Worm (Caenorhabditis elegans) whole organism, young adult: Measurements from ENCODE around the gene tbc-6.

Source experiments
- B0019.2 ChIP-seq: fragments of 200-800 bp; sonication (Bioruptor generic); conservative IDR thresholded peaks from 2 replicates; pipeline ENCODE4 v1.3.6; 2022; ENCODE audit warnings: missing genetic modification reagents, missing genetic modification characterization, missing compliant biosample characterization
- B0035.1 ChIP-seq: sonication (generic microtip); optimal IDR thresholded peaks from 2 replicates; lab custom pipeline; 2016; ENCODE audit warnings: missing genetic modification characterization, mild to moderate bottlenecking, missing compliant biosample characterization, missing genotype, missing genetic modification reagents
- B0336.3 ChIP-seq: fragments of 200-800 bp; sonication (Bioruptor generic); IDR thresholded peaks from 2 replicates; pipeline ENCODE4 v1.3.6; 2022; ENCODE audit warnings: missing genetic modification characterization, missing compliant biosample characterization
- C06A6.2 ChIP-seq: fragments of 200-800 bp; sonication (Bioruptor generic); conservative IDR thresholded peaks from 2 replicates; pipeline ENCODE4 v1.3.6; 2022; ENCODE audit warnings: missing genetic modification characterization, missing compliant biosample characterization
- D2030.7 ChIP-seq: fragments of 200-800 bp; sonication (Bioruptor generic); IDR thresholded peaks from 2 replicates; pipeline ENCODE4 v1.3.6; 2022; ENCODE audit warnings: missing genetic modification reagents, missing genetic modification characterization, missing compliant biosample characterization
- F22D6.2 ChIP-seq: sonication (generic microtip); optimal IDR thresholded peaks from 2 replicates; lab custom pipeline; 2016; ENCODE audit warnings: mild to moderate bottlenecking, missing genetic modification characterization, missing compliant biosample characterization
- F23B12.7 ChIP-seq: sonication (generic microtip); optimal IDR thresholded peaks from 2 replicates; lab custom pipeline; 2017; ENCODE audit warnings: missing genetic modification characterization, mild to moderate bottlenecking, missing compliant biosample characterization, antibody characterized with exemption, moderate library complexity; ENCODE audit not compliant: insufficient read depth
- F49E8.2 ChIP-seq: sonication (generic microtip); optimal IDR thresholded peaks from 3 replicates; lab custom pipeline; 2017; ENCODE audit warnings: missing genetic modification characterization, mild to moderate bottlenecking, missing compliant biosample characterization, antibody characterized with exemption, moderate library complexity; ENCODE audit not compliant: insufficient read depth
- F55B11.4 ChIP-seq: sonication (generic microtip); optimal IDR thresholded peaks from 2 replicates; lab custom pipeline; 2016; ENCODE audit warnings: missing compliant biosample characterization, missing genetic modification characterization, borderline replicate concordance; ENCODE audit not compliant: insufficient read depth
- Y53F4B.3 ChIP-seq: fragments of 200-800 bp; sonication (Bioruptor generic); IDR thresholded peaks from 2 replicates; pipeline ENCODE4 v1.3.6; 2022; ENCODE audit warnings: missing genetic modification reagents, missing genetic modification characterization, missing compliant biosample characterization
- Y79H2A.3 ChIP-seq: fragments of 200-800 bp; sonication (Bioruptor generic); conservative IDR thresholded peaks from 2 replicates; pipeline ENCODE4 v1.3.6; 2022; ENCODE audit warnings: missing genetic modification reagents, missing genetic modification characterization, missing compliant biosample characterization
- aptf-2 ChIP-seq: fragments of 200-800 bp; sonication (Bioruptor generic); conservative IDR thresholded peaks from 2 replicates; pipeline ENCODE4 v1.3.6; 2022; ENCODE audit warnings: missing genetic modification reagents, missing genetic modification characterization, missing compliant biosample characterization
- atf-7 ChIP-seq: sonication (generic microtip); optimal IDR thresholded peaks from 2 replicates; lab custom pipeline; 2017; ENCODE audit warnings: mild to moderate bottlenecking, missing genetic modification characterization, missing compliant biosample characterization
- attf-5 ChIP-seq: fragments of 200-800 bp; sonication (Bioruptor generic); optimal IDR thresholded peaks from 2 replicates; lab custom pipeline; 2018; ENCODE audit warnings: mild to moderate bottlenecking, missing genetic modification characterization, missing compliant biosample characterization
- bed-2 ChIP-seq: fragments of 200-800 bp; sonication (Bioruptor generic); IDR thresholded peaks from 2 replicates; pipeline ENCODE4 v1.3.6; 2022; ENCODE audit warnings: missing genetic modification reagents, missing genetic modification characterization, missing compliant biosample characterization
- cebp-2 ChIP-seq: fragments of 200-800 bp; sonication (Bioruptor generic); IDR thresholded peaks from 2 replicates; pipeline ENCODE4 v1.3.6; 2022; ENCODE audit warnings: missing genetic modification characterization, missing compliant biosample characterization
- ceh-40 ChIP-seq: fragments of 200-800 bp; sonication (Bioruptor generic); IDR thresholded peaks from 2 replicates; pipeline ENCODE4 v1.3.6; 2022; ENCODE audit warnings: missing genetic modification characterization, missing compliant biosample characterization
- egl-18 ChIP-seq: fragments of 200-800 bp; sonication (Bioruptor generic); IDR thresholded peaks from 2 replicates; pipeline ENCODE4 v1.3.6; 2022; ENCODE audit warnings: missing genetic modification reagents, missing genetic modification characterization, missing compliant biosample characterization
- egl-44 ChIP-seq: fragments of 200-800 bp; sonication (Bioruptor generic); IDR thresholded peaks from 2 replicates; pipeline ENCODE4 v1.3.6; 2022; ENCODE audit warnings: missing genetic modification reagents, missing genetic modification characterization, missing compliant biosample characterization
- egrh-3 ChIP-seq: fragments of 200-800 bp; sonication (Bioruptor generic); IDR thresholded peaks from 2 replicates; pipeline ENCODE4 v1.3.6; 2022; ENCODE audit warnings: missing genetic modification reagents, missing genetic modification characterization, missing compliant biosample characterization
- fkh-3 ChIP-seq: sonication (generic microtip); optimal IDR thresholded peaks from 2 replicates; lab custom pipeline; 2016; ENCODE audit warnings: mild to moderate bottlenecking, missing genetic modification characterization, missing compliant biosample characterization
- gei-17 ChIP-seq: fragments of 200-800 bp; sonication (Bioruptor generic); optimal IDR thresholded peaks from 2 replicates; lab custom pipeline; 2018; ENCODE audit warnings: mild to moderate bottlenecking, missing genetic modification characterization, missing compliant biosample characterization
- hmg-20 ChIP-seq: fragments of 200-800 bp; sonication (Bioruptor generic); IDR thresholded peaks from 2 replicates; pipeline ENCODE4 v1.3.6; 2022; ENCODE audit warnings: missing genetic modification reagents, missing genetic modification characterization, missing compliant biosample characterization
- hsf-1 ChIP-seq: fragments of 200-800 bp; sonication (Bioruptor generic); IDR thresholded peaks from 2 replicates; pipeline ENCODE4 v1.3.6; 2022; ENCODE audit warnings: missing genetic modification reagents, missing genetic modification characterization, missing compliant biosample characterization
- let-526 ChIP-seq: fragments of 200-800 bp; sonication (Bioruptor generic); IDR thresholded peaks from 2 replicates; pipeline ENCODE4 v1.3.6; 2022; ENCODE audit warnings: missing genetic modification reagents, missing genetic modification characterization, missing compliant biosample characterization
- let-607 ChIP-seq, 2 experiments: fragments of 200-800 bp in 1 of 2; sonication (Bioruptor generic) in 1 of 2; sonication (generic microtip) in 1 of 2; optimal IDR thresholded peaks; 2 replicates each; lab custom pipeline; 2016 to 2018; ENCODE audit warnings: mild to moderate bottlenecking in 2 of 2, missing compliant biosample characterization in 2 of 2, missing genetic modification characterization in 2 of 2, moderate library complexity in 2 of 2, missing genotype in 1 of 2
- lin-26 ChIP-seq: fragments of 200-800 bp; sonication (Bioruptor generic); IDR thresholded peaks from 2 replicates; pipeline ENCODE4 v1.3.6; 2022; ENCODE audit warnings: missing genetic modification reagents, missing genetic modification characterization, missing compliant biosample characterization
- lin-54 ChIP-seq: fragments of 200-800 bp; sonication (Bioruptor generic); optimal IDR thresholded peaks from 2 replicates; lab custom pipeline; 2018; ENCODE audit warnings: mild to moderate bottlenecking, missing genetic modification characterization, missing compliant biosample characterization
- lsl-1 ChIP-seq: fragments of 200-800 bp; sonication (Bioruptor generic); optimal IDR thresholded peaks from 2 replicates; lab custom pipeline; 2018; ENCODE audit warnings: mild to moderate bottlenecking, missing genetic modification characterization, moderate library complexity, missing compliant biosample characterization
- madf-3 ChIP-seq: fragments of 200-800 bp; sonication (Bioruptor generic); IDR thresholded peaks from 2 replicates; pipeline ENCODE4 v1.3.6; 2022; ENCODE audit warnings: missing genetic modification reagents, missing genetic modification characterization, missing compliant biosample characterization
- mcd-1 ChIP-seq: fragments of 200-800 bp; sonication (Bioruptor generic); IDR thresholded peaks from 2 replicates; pipeline ENCODE4 v1.3.6; 2022; ENCODE audit warnings: missing genetic modification reagents, missing genetic modification characterization, missing compliant biosample characterization
- mel-28 ChIP-seq: sonication (generic microtip); optimal IDR thresholded peaks from 2 replicates; lab custom pipeline; 2016; ENCODE audit warnings: borderline replicate concordance, mild to moderate bottlenecking, missing genetic modification characterization, missing compliant biosample characterization
- mes-4 ChIP-seq: sonication (generic microtip); optimal IDR thresholded peaks from 2 replicates; lab custom pipeline; 2016; ENCODE audit warnings: missing genotype, missing genetic modification characterization, missing compliant biosample characterization
- nfyb-1 ChIP-seq: fragments of 200-800 bp; sonication (Bioruptor generic); IDR thresholded peaks from 2 replicates; pipeline ENCODE4 v1.3.6; 2022; ENCODE audit warnings: missing genetic modification reagents, missing genetic modification characterization, missing compliant biosample characterization
- nhr-80 ChIP-seq: sonication (generic microtip); optimal IDR thresholded peaks from 2 replicates; lab custom pipeline; 2016; ENCODE audit warnings: missing genetic modification characterization, missing compliant biosample characterization
- nhr-90 ChIP-seq: sonication (generic microtip); optimal IDR thresholded peaks from 2 replicates; lab custom pipeline; 2016; ENCODE audit warnings: missing genotype, mild to moderate bottlenecking, missing genetic modification characterization, missing compliant biosample characterization
- pbrm-1 ChIP-seq: fragments of 200-800 bp; sonication (Bioruptor generic); IDR thresholded peaks from 2 replicates; pipeline ENCODE4 v1.3.6; 2022; ENCODE audit warnings: missing genetic modification reagents, missing genetic modification characterization, missing compliant biosample characterization
- rec-8 ChIP-seq, 2 experiments: sonication (generic microtip); optimal IDR thresholded peaks; 2 replicates each; lab custom pipeline; 2016; ENCODE audit warnings: mild to moderate bottlenecking in 2 of 2, missing genetic modification characterization in 2 of 2, missing genetic modification reagents in 2 of 2, missing genotype in 2 of 2, missing biosample characterization in 1 of 2, missing compliant biosample characterization in 1 of 2, moderate library complexity in 1 of 2
- repo-1 ChIP-seq: sonication (generic microtip); optimal IDR thresholded peaks from 2 replicates; lab custom pipeline; 2017; ENCODE audit warnings: mild to moderate bottlenecking, missing genetic modification characterization, missing compliant biosample characterization
- snpc-1.1 ChIP-seq: sonication (generic microtip); optimal IDR thresholded peaks from 2 replicates; lab custom pipeline; 2017; ENCODE audit warnings: missing genetic modification characterization, mild to moderate bottlenecking, missing compliant biosample characterization, antibody characterized with exemption, moderate library complexity, missing genotype, missing genetic modification reagents; ENCODE audit not compliant: insufficient read depth
- snpc-3.4 ChIP-seq: sonication (generic microtip); optimal IDR thresholded peaks from 2 replicates; lab custom pipeline; 2017; ENCODE audit warnings: missing genetic modification characterization, mild to moderate bottlenecking, missing compliant biosample characterization, antibody characterized with exemption, moderate library complexity, missing genotype, missing genetic modification reagents
- snpc-4 ChIP-seq, 5 experiments: fragments of 150-350 bp in 1 of 5; sonication (generic microtip) in 4 of 5; optimal IDR thresholded peaks; 2 replicates each; lab custom pipeline; 2014 to 2018; ENCODE audit warnings: missing genetic modification characterization in 5 of 5, missing biosample characterization in 3 of 5, antibody characterized with exemption in 2 of 5, mild to moderate bottlenecking in 2 of 5, missing compliant biosample characterization in 2 of 5, missing genotype in 2 of 5, moderate library complexity in 2 of 5, missing genetic modification reagents in 1 of 5
- somi-1 ChIP-seq: fragments of 200-800 bp; sonication (Bioruptor generic); optimal IDR thresholded peaks from 2 replicates; lab custom pipeline; 2018; ENCODE audit warnings: mild to moderate bottlenecking, missing genetic modification characterization, missing compliant biosample characterization
- unc-130 ChIP-seq: sonication (generic microtip); optimal IDR thresholded peaks from 2 replicates; lab custom pipeline; 2016; ENCODE audit warnings: missing genetic modification reagents, missing genetic modification characterization, missing compliant biosample characterization
- zfh-2 ChIP-seq: fragments of 200-800 bp; sonication (Bioruptor generic); conservative IDR thresholded peaks from 2 replicates; pipeline ENCODE4 v1.3.6; 2022; ENCODE audit warnings: missing genetic modification reagents, missing genetic modification characterization, missing compliant biosample characterization
- ztf-22 ChIP-seq: fragments of 200-800 bp; sonication (Bioruptor generic); optimal IDR thresholded peaks from 2 replicates; lab custom pipeline; 2018; ENCODE audit warnings: mild to moderate bottlenecking, missing genetic modification characterization, moderate library complexity, missing compliant biosample characterization
- ztf-6 ChIP-seq: fragments of 200-800 bp; sonication (Bioruptor generic); IDR thresholded peaks from 2 replicates; pipeline ENCODE4 v1.3.6; 2022; ENCODE audit warnings: missing genetic modification reagents, missing genetic modification characterization, missing compliant biosample characterization

The tbc-6 gene

DNA sequence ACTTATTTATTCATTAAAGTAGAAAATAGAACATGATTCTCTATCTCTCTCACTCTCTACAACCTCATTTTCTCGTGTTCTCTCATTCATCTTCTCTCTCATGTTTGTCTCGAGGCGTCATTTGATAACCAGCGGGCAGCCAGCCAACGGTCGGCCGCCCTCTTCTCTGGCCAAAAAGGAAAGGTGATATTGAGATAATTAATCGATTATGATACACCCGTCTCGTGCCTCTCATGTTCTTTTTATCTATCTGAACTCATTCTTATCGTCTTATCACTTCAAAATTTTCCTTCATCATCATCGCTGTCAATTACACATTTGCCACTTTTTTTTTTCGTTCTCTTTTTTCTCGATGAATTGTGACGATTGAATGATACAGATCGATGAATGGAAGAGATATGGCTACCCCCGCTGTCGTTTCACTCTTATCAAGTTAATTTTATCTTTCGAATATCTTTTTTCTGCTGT lies 5.2 kb upstream of the tbc-6 start (continued):
- no peak for TF ChIP-seq rec-8 (tag; optimal IDR thresholded peaks at IDR 0.05; lab: Kevin White, UChicago)
- TF ChIP-seq B0035.1: no peak
- TF ChIP-seq madf-3 (GFP tag; lab: Robert Waterston, UW): no peak
- no peak for TF ChIP-seq repo-1 (tag; lab: Kevin White, UChicago)
- TF ChIP-seq snpc-1.1: no peak
- TF ChIP-seq ztf-6: no peak
- peak; percentile 85 for TF ChIP-seq somi-1 (GFP tag; lab: Kevin White, UChicago)
- TF ChIP-seq snpc-4 (GFP tag; optimal IDR thresholded peaks at IDR 0.05; lab: Kevin White, UChicago): no peak
- peak; percentile 67 to 88 (median 68) for TF ChIP-seq snpc-4 (tag; optimal IDR thresholded peaks at IDR 0.05; lab: Kevin White, UChicago)
- TF ChIP-seq Y53F4B.3: no peak
- TF ChIP-seq F23B12.7 (tag; lab: Kevin White, UChicago): peak; percentile 5
- peak; percentile 100 for TF ChIP-seq nhr-80 (tag; lab: Kevin White, UChicago)
- no peak for TF ChIP-seq D2030.7 (GFP tag; lab: Robert Waterston, UW)
- no peak for TF ChIP-seq F49E8.2 (tag; lab: Kevin White, UChicago)
- TF ChIP-seq egrh-3 (GFP tag; lab: Robert Waterston, UW): no peak
- no peak for TF ChIP-seq Y79H2A.3 (GFP tag; lab: Robert Waterston, UW)
- TF ChIP-seq mcd-1 (GFP tag; lab: Robert Waterston, UW): peak; percentile 53
- peak; percentile 62; the same call in 1 of the 2 replicates for TF ChIP-seq zfh-2
- TF ChIP-seq lsl-1: no peak
- no peak for TF ChIP-seq egl-18 (GFP tag; lab: Robert Waterston, UW)
- TF ChIP-seq ceh-40 (GFP tag; lab: Robert Waterston, UW): no peak
- TF ChIP-seq hsf-1 (GFP tag; lab: Robert Waterston, UW): no peak
- no peak for TF ChIP-seq cebp-2
- peak; percentile 42 to 84 for TF ChIP-seq let-607 (tag; optimal IDR thresholded peaks at IDR 0.05; lab: Kevin White, UChicago)
- no peak for TF ChIP-seq unc-130 (GFP tag; lab: Kevin White, UChicago)
- peak; percentile 95 for TF ChIP-seq atf-7 (tag; lab: Kevin White, UChicago)
- no peak for TF ChIP-seq aptf-2 (GFP tag; lab: Robert Waterston, UW)
- peak; percentile 77 for TF ChIP-seq nhr-90 (tag; lab: Kevin White, UChicago)
- TF ChIP-seq nfyb-1 (GFP tag; lab: Robert Waterston, UW): peak; percentile 76
- TF ChIP-seq ztf-22 (GFP tag; lab: Kevin White, UChicago): peak; percentile 95
- peak; percentile 92 for TF ChIP-seq B0336.3 (GFP tag; lab: Robert Waterston, UW)
- no peak for TF ChIP-seq hmg-20 (GFP tag; lab: Robert Waterston, UW)
- no peak for TF ChIP-seq let-526
- no peak for TF ChIP-seq mes-4 (tag; lab: Kevin White, UChicago)
- no peak for TF ChIP-seq pbrm-1
- TF ChIP-seq gei-17: no peak
- no peak for TF ChIP-seq snpc-3.4 (tag; lab: Kevin White, UChicago)
- TF ChIP-seq C06A6.2 (GFP tag; lab: Robert Waterston, UW): peak; percentile 74
- TF ChIP-seq lin-54 (GFP tag; lab: Kevin White, UChicago): peak; percentile 13
- no peak for TF ChIP-seq bed-2
- TF ChIP-seq attf-5: peak; percentile 76
- peak; percentile 73 for TF ChIP-seq F22D6.2
- peak; percentile 46; the same call in 1 of the 2 replicates for TF ChIP-seq egl-44 (GFP tag; lab: Robert Waterston, UW)
- no peak for TF ChIP-seq mel-28
- 0 out of 2 replicates have a peak, but pooled peaks have one; percentile 16 for TF ChIP-seq lin-26 (GFP tag; lab: Robert Waterston, UW)
- no peak for TF ChIP-seq B0019.2 (GFP tag; lab: Robert Waterston, UW)
- no peak for TF ChIP-seq F55B11.4 (tag; lab: Kevin White, UChicago)
- no peak for TF ChIP-seq fkh-3 (tag; lab: Kevin White, UChicago)
